Fruit fly (Drosophila melanogaster): Measurements from ENCODE around the gene gb.

Gene gb

DNA sequence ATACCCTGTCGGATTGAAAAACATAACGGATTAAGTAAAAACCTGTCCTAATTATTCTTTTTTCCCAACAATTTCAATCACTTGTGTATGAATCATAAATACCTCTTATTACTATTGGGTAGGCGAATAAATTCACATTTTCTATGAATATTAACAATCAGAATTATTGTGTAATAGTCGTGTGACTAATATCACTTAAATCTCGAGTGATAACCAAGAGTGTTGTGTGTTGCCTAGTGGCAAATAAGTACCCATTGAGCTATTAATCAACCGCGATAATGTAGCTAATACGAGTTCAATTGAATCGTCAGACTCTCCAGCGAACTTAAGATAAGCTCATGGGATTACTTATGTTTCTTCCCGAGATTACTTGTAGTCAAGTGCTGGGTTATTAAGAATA is 47.8 kb upstream of the gb start:
- TF ChIP-seq GATAd (GFP tag; optimal IDR thresholded peaks at IDR 0.05) (no peak), dmrt93B (GFP tag; optimal IDR thresholded peaks at IDR 0.05) (no peak), Hnf4 (GFP tag; optimal IDR thresholded peaks at IDR 0.05) (no peak), ey (GFP tag; optimal IDR thresholded peaks at IDR 0.05) (no peak), N (GFP tag; optimal IDR thresholded peaks at IDR 0.05) (no peak), Sp1 (GFP tag; optimal IDR thresholded peaks at IDR 0.05) (no peak), dsf (GFP tag; optimal IDR thresholded peaks at IDR 0.05; ENCODE audit: borderline replicate concordance) (no peak), rgr (GFP tag; optimal IDR thresholded peaks at IDR 0.05) (no peak), fru (GFP tag; optimal IDR thresholded peaks at IDR 0.05) (no peak), brk (GFP tag; optimal IDR thresholded peaks at IDR 0.05) (no peak), CrebA (GFP tag; optimal IDR thresholded peaks at IDR 0.05; ENCODE audit: borderline replicate concordance) (no peak)

DNA sequence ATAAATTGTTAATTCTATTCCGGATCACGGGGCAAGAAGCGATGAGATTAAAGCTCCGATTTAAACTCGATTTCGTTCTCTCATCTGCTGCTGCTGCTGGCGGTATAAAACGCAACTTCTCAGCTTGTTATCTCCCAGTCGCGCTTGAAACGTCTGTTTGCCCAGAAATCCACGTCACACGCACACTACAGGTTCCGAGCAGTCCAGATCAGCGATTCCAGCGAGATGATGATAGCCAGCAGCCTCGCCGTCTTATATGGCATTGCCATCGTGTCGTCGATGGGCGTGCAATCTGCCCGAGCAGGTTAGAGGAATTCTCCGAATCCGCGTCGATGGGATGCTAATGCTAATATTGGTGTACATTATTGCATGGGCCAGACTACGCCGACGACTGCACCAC is 45.7 kb upstream of the gb start, which contains the start of gene grass:
TSS of gene grass (plus strand) at position 135 of the 400 bp plus-strand sequence.
- TF ChIP-seq jim (GFP tag; optimal IDR thresholded peaks at IDR 0.05): no peak
- TF ChIP-seq br (GFP tag; optimal IDR thresholded peaks at IDR 0.05): no peak
- TF ChIP-seq h (GFP tag; optimal IDR thresholded peaks at IDR 0.05): peak; percentile 16
- no peak for TF ChIP-seq OdsH (GFP tag; optimal IDR thresholded peaks at IDR 0.05)

DNA sequence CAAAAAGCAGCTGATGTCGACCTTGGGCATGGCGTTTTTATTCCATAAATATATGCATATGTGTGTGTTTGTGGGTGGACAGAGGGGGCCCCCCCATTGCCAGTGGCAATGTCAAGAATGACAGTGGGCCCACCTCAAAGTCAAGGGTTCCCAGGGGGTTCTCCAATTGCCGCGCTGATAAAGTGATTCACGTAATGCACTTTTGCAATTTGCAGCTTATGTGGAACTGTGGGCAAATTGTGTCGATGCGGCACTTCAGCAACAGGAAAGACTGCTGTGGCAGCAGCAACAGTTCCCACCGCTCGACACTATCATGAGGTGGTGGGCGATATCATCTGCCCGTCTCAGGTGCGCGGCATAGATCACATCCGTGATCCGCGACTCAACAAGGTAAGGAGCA is 41.9 kb upstream of the gb start:
- TF ChIP-seq usp (GFP tag; optimal IDR thresholded peaks at IDR 0.05) (no peak), ey (GFP tag; optimal IDR thresholded peaks at IDR 0.05) (no peak), psq (GFP tag; optimal IDR thresholded peaks at IDR 0.05) (no peak), dsf (GFP tag; optimal IDR thresholded peaks at IDR 0.05; ENCODE audit: borderline replicate concordance) (no peak), Myc (optimal IDR thresholded peaks at IDR 0.05) (no peak)

- TF ChIP-seq rgr (GFP tag; optimal IDR thresholded peaks at IDR 0.05) (no peak), OdsH (GFP tag; optimal IDR thresholded peaks at IDR 0.05) (peak; percentile 8), HLH106 (tag; optimal IDR thresholded peaks at IDR 0.05) (peak; percentile 20), br (GFP tag; optimal IDR thresholded peaks at IDR 0.05) (no peak), Vsx2 (GFP tag; optimal IDR thresholded peaks at IDR 0.05; ENCODE audit: partially characterized antibody) (peak; percentile 65), Hnf4 (GFP tag; optimal IDR thresholded peaks at IDR 0.05) (no peak), GATAd (GFP tag; optimal IDR thresholded peaks at IDR 0.05) (no peak), pan (optimal IDR thresholded peaks at IDR 0.05) (no peak), Abd-B (GFP tag; optimal IDR thresholded peaks at IDR 0.05) (no peak), lola (GFP tag; optimal IDR thresholded peaks at IDR 0.05) (no peak), dl (GFP tag; optimal IDR thresholded peaks at IDR 0.05; ENCODE audit: insufficient read depth in 1 of 2, partially characterized antibody in 2 of 2) (peak in 1 of 2 experiments; percentile 31), Dfd (GFP tag; optimal IDR thresholded peaks at IDR 0.05) (no peak), Sp1 (GFP tag; optimal IDR thresholded peaks at IDR 0.05) (no peak), foxo (GFP tag; optimal IDR thresholded peaks at IDR 0.05) (peak in 1 of 2 experiments; percentile 38), jim (GFP tag; optimal IDR thresholded peaks at IDR 0.05) (no peak), sage (GFP tag; optimal IDR thresholded peaks at IDR 0.05) (no peak), Dif (GFP tag; optimal IDR thresholded peaks at IDR 0.05; ENCODE audit: partially characterized antibody) (no peak), dsf (GFP tag; optimal IDR thresholded peaks at IDR 0.05; ENCODE audit: borderline replicate concordance) (no peak), woc (GFP tag; optimal IDR thresholded peaks at IDR 0.05) (no peak), brk (GFP tag; optimal IDR thresholded peaks at IDR 0.05) (no peak), Rel (GFP tag; optimal IDR thresholded peaks at IDR 0.05) (no peak), Rel (tag; optimal IDR thresholded peaks at IDR 0.05) (peak; percentile 52), tai (GFP tag; optimal IDR thresholded peaks at IDR 0.05) (no peak), Hr78 (GFP tag; optimal IDR thresholded peaks at IDR 0.05) (no peak), CrebA (GFP tag; optimal IDR thresholded peaks at IDR 0.05; ENCODE audit: borderline replicate concordance) (no peak), CG32264 (GFP tag; optimal IDR thresholded peaks at IDR 0.05) (no peak), N (GFP tag; optimal IDR thresholded peaks at IDR 0.05) (no peak), h (GFP tag; optimal IDR thresholded peaks at IDR 0.05) (peak; percentile 67), psq (GFP tag; optimal IDR thresholded peaks at IDR 0.05) (peak; percentile 8), ey (GFP tag; optimal IDR thresholded peaks at IDR 0.05) (peak; percentile 36), sv (GFP tag; optimal IDR thresholded peaks at IDR 0.05) (peak; percentile 24), Hr83 (GFP tag; optimal IDR thresholded peaks at IDR 0.05; ENCODE audit: poor library complexity, severe bottlenecking) (no peak), dmrt93B (GFP tag; optimal IDR thresholded peaks at IDR 0.05) (no peak), Mio (GFP tag; optimal IDR thresholded peaks at IDR 0.05) (no peak), fru (GFP tag; optimal IDR thresholded peaks at IDR 0.05) (no peak), Jra (GFP tag; optimal IDR thresholded peaks at IDR 0.05) (peak; percentile 40), usp (GFP tag; optimal IDR thresholded peaks at IDR 0.05) (no peak), Myc (optimal IDR thresholded peaks at IDR 0.05) (no peak), CG9705 (GFP tag; optimal IDR thresholded peaks at IDR 0.05) (no peak)
These were observed 41.2 kb upstream of the gb start for dm6 chr3R:27153062-27153878.
